Worm (Caenorhabditis elegans): ENCODE results near the gene pph-4.1.

Gene pph-4.1

ce11 chrIII:12359265-12359664 is 8.1 kb upstream of the pph-4.1 start, which contains the start of gene Y75B8A.34:
TSS of gene Y75B8A.34 (plus strand) at chrIII:12359565.
- TF ChIP-seq snpc-4 (tag; optimal IDR thresholded peaks at IDR 0.05) (no peak), elt-1 (tag; optimal IDR thresholded peaks at IDR 0.05; ENCODE audit: borderline replicate concordance, insufficient read depth) (no peak)

DNA sequence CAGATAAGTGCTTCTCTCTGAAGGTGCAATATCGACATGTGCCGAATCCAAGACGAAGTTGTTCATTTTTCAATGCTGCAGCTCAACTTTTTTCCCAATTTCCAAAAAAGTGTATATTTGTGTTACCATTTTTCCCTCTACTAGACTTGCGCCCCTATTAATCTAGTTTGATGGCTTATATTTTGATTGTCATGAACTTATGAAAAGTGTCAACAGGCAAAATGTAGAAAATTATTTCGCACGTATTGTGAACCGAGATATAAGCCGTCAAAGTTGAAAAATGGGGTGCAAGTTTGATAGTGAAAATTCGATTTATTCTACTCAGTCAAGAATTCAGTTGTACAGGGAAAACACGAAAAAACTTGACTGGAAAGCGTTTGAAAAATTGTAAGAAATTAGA is 7.3 kb upstream of the pph-4.1 start, which contains the start of gene Y75B8A.32:
Gene Y75B8A.32, minus strand, starts transcription at position 101 of the 400 bp plus-strand sequence.
- TF ChIP-seq M03D4.4 (tag; optimal IDR thresholded peaks at IDR 0.05) (no peak), ceh-43 (GFP tag; optimal IDR thresholded peaks at IDR 0.05) (no peak), mls-2 (tag; optimal IDR thresholded peaks at IDR 0.05) (no peak), blmp-1 (tag; optimal IDR thresholded peaks at IDR 0.05) (no peak), ces-1 (GFP tag; optimal IDR thresholded peaks at IDR 0.05) (no peak), tbx-8 (GFP tag; optimal IDR thresholded peaks at IDR 0.05) (no peak), snpc-4 (tag; optimal IDR thresholded peaks at IDR 0.05) (no peak), zip-8 (tag; optimal IDR thresholded peaks at IDR 0.05) (no peak), nhr-76 (tag; optimal IDR thresholded peaks at IDR 0.05) (no peak), lin-13 (tag; optimal IDR thresholded peaks at IDR 0.05) (no peak), hlh-1 (tag; optimal IDR thresholded peaks at IDR 0.05) (no peak), mep-1 (tag; optimal IDR thresholded peaks at IDR 0.05) (no peak)

- TF ChIP-seq unc-39 (tag; optimal IDR thresholded peaks at IDR 0.05) (no peak), nhr-2 (tag; optimal IDR thresholded peaks at IDR 0.05) (no peak), M03D4.4 (tag; optimal IDR thresholded peaks at IDR 0.05) (no peak), tbx-8 (GFP tag; optimal IDR thresholded peaks at IDR 0.05) (no peak), ceh-83 (GFP tag; optimal IDR thresholded peaks at IDR 0.05) (no peak), unc-120 (tag; optimal IDR thresholded peaks at IDR 0.05; ENCODE audit: poor library complexity, severe bottlenecking) (no peak), zip-8 (tag; optimal IDR thresholded peaks at IDR 0.05) (no peak), nhr-28 (tag; optimal IDR thresholded peaks at IDR 0.05) (no peak), unc-62 (GFP tag; optimal IDR thresholded peaks at IDR 0.05) (no peak), cnd-1 (tag; optimal IDR thresholded peaks at IDR 0.05) (no peak), mep-1 (tag; optimal IDR thresholded peaks at IDR 0.05) (no peak), snpc-4 (tag; optimal IDR thresholded peaks at IDR 0.05) (no peak)
These were observed 5.5 kb upstream of the pph-4.1 start for ce11 chrIII:12356588-12356987.

DNA sequence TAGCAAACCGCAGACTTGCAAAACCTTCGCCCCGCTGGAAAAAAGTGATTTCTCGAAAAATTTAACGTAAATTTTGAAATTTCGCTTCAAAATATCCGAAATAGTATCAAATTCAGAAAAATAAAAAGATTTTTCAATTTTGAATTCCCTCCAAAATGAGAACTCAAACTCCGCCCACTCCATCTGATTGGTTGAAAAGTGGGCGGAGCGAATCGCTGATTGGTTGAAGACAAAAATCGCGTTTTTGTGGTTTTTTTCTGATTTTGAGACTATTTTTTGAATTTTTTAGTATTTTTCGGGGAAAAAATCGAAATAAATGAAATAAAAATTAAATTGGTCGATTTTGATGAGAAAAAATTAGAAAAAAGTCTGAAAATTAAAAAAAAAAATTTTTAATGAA is 2.1 kb downstream of the pph-4.1 start:
- TF ChIP-seq snpc-4 (tag; optimal IDR thresholded peaks at IDR 0.05) (no peak), unc-39 (tag; optimal IDR thresholded peaks at IDR 0.05) (no peak), pha-4 (tag; optimal IDR thresholded peaks at IDR 0.05) (no peak), ham-2 (GFP tag; optimal IDR thresholded peaks at IDR 0.05) (no peak), mab-5 (tag; optimal IDR thresholded peaks at IDR 0.05) (no peak), lin-13 (tag; optimal IDR thresholded peaks at IDR 0.05) (no peak), ceh-83 (GFP tag; optimal IDR thresholded peaks at IDR 0.05) (no peak), elt-3 (tag; optimal IDR thresholded peaks at IDR 0.05) (no peak)

ce11 chrIII:12344940-12345339 is 6.2 kb downstream of the pph-4.1 start:
- TF ChIP-seq nhr-76 (tag; optimal IDR thresholded peaks at IDR 0.05): no peak
- no peak for TF ChIP-seq mep-1 (tag; optimal IDR thresholded peaks at IDR 0.05)
- no peak for TF ChIP-seq unc-120 (tag; optimal IDR thresholded peaks at IDR 0.05; ENCODE audit: poor library complexity, severe bottlenecking)
- no peak for TF ChIP-seq ceh-83 (GFP tag; optimal IDR thresholded peaks at IDR 0.05)
- no peak for TF ChIP-seq M03D4.4 (tag; optimal IDR thresholded peaks at IDR 0.05)
- no peak for TF ChIP-seq nhr-28 (tag; optimal IDR thresholded peaks at IDR 0.05)
- TF ChIP-seq nhr-2 (tag; optimal IDR thresholded peaks at IDR 0.05): no peak
- no peak for TF ChIP-seq elt-3 (tag; optimal IDR thresholded peaks at IDR 0.05)
- TF ChIP-seq zip-8 (tag; optimal IDR thresholded peaks at IDR 0.05): no peak
- no peak for TF ChIP-seq drap-1 (GFP tag; optimal IDR thresholded peaks at IDR 0.05)
- TF ChIP-seq mab-5 (tag; optimal IDR thresholded peaks at IDR 0.05): no peak
- TF ChIP-seq lin-13 (tag; optimal IDR thresholded peaks at IDR 0.05): no peak
- TF ChIP-seq elt-1 (tag; optimal IDR thresholded peaks at IDR 0.05; ENCODE audit: borderline replicate concordance, insufficient read depth): no peak
- TF ChIP-seq blmp-1 (tag; optimal IDR thresholded peaks at IDR 0.05): no peak
- TF ChIP-seq ces-1 (GFP tag; optimal IDR thresholded peaks at IDR 0.05): no peak
- TF ChIP-seq tbx-8 (GFP tag; optimal IDR thresholded peaks at IDR 0.05): no peak

DNA sequence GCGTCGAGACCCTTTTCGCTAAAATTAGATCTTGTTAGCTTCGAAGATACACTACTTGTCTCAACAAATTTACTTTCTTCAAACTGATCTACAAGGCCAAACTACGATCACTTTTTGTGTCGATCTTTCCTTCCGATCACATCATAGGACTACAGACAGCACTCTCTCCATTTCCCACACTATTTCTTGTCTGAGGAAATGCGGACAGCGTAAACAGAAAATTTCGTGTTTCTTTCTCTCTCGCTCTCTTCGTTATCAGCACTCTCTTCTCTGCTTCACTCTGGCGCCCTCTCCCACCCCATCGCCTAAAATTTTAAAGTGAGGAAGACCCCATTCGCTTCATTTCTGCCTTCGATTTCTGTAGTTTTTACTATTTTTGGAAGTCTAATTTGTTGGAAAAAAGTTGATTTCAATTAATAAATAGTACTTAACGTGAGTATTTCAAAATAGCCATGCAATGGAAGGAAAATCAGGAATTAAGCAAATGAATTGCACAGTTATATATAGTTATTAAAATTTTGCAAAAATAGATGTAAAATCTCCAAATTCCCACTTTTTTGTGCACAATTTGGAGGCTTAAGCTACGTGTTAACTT is 15.6 kb downstream of the pph-4.1 start:
- TF ChIP-seq hlh-1 (tag; optimal IDR thresholded peaks at IDR 0.05): no peak
- TF ChIP-seq elt-3 (tag; optimal IDR thresholded peaks at IDR 0.05): peak; percentile 1
- TF ChIP-seq nhr-76 (tag; optimal IDR thresholded peaks at IDR 0.05): no peak
- TF ChIP-seq elt-1 (tag; optimal IDR thresholded peaks at IDR 0.05; ENCODE audit: borderline replicate concordance, insufficient read depth): peak; percentile 51
- TF ChIP-seq pha-4 (tag; optimal IDR thresholded peaks at IDR 0.05): peak; percentile 1
- peak; percentile 7 for TF ChIP-seq unc-62 (GFP tag; optimal IDR thresholded peaks at IDR 0.05)
- TF ChIP-seq nhr-2 (tag; optimal IDR thresholded peaks at IDR 0.05): no peak
- TF ChIP-seq sem-2 (GFP tag; optimal IDR thresholded peaks at IDR 0.05): no peak
- TF ChIP-seq ces-1 (GFP tag; optimal IDR thresholded peaks at IDR 0.05): peak; percentile 45
- peak; percentile 25 for TF ChIP-seq unc-120 (tag; optimal IDR thresholded peaks at IDR 0.05; ENCODE audit: poor library complexity, severe bottlenecking)
- no peak for TF ChIP-seq flh-1 (GFP tag; optimal IDR thresholded peaks at IDR 0.05)
